Worm (Caenorhabditis elegans) whole organism, early embryonic: ENCODE measurements around the gene F45H10.2.

Experiments used
- B0310.2 ChIP-seq: sonication (generic microtip); optimal IDR thresholded peaks from 2 replicates; lab custom pipeline; 2016; ENCODE audit warnings: mild to moderate bottlenecking, missing genetic modification characterization, missing compliant biosample characterization
- F13C5.2 ChIP-seq: sonication (generic microtip); optimal IDR thresholded peaks from 2 replicates; lab custom pipeline; 2017; ENCODE audit warnings: mild to moderate bottlenecking, missing genetic modification characterization, inconsistent platforms, missing compliant biosample characterization
- aly-1 ChIP-seq: sonication (generic microtip); optimal IDR thresholded peaks from 2 replicates; lab custom pipeline; 2016; ENCODE audit warnings: missing genetic modification characterization, missing compliant biosample characterization
- ceh-13 ChIP-seq: fragments of 200-800 bp; sonication (Bioruptor generic); optimal IDR thresholded peaks from 2 replicates; lab custom pipeline; 2018; ENCODE audit warnings: mild to moderate bottlenecking, missing genetic modification characterization, missing compliant biosample characterization
- ceh-36 ChIP-seq: sonication (generic microtip); optimal IDR thresholded peaks from 2 replicates; lab custom pipeline; 2016; ENCODE audit warnings: missing genetic modification characterization, inconsistent platforms, missing compliant biosample characterization
- ets-7 ChIP-seq: sonication (generic microtip); optimal IDR thresholded peaks from 2 replicates; lab custom pipeline; 2016; ENCODE audit warnings: missing genotype, missing genetic modification characterization, missing compliant biosample characterization
- flt-1 ChIP-seq: fragments of 200-800 bp; sonication (Bioruptor generic); IDR thresholded peaks from 2 replicates; pipeline ENCODE4 v1.3.6; 2022; ENCODE audit warnings: missing genetic modification characterization, missing compliant biosample characterization
- hmbx-1 ChIP-seq: sonication (generic microtip); optimal IDR thresholded peaks from 2 replicates; lab custom pipeline; 2016; ENCODE audit warnings: mild to moderate bottlenecking, missing genetic modification characterization, missing compliant biosample characterization
- hmg-4 ChIP-seq: fragments of 200-800 bp; sonication (Bioruptor generic); optimal IDR thresholded peaks from 2 replicates; lab custom pipeline; 2018; ENCODE audit warnings: mild to moderate bottlenecking, missing genetic modification characterization, missing compliant biosample characterization
- hnd-1 ChIP-seq: sonication (generic microtip); optimal IDR thresholded peaks from 2 replicates; lab custom pipeline; 2016; ENCODE audit warnings: missing genetic modification characterization, missing compliant biosample characterization
- pes-1 ChIP-seq: fragments of 200-800 bp; sonication (Bioruptor generic); IDR thresholded peaks from 2 replicates; pipeline ENCODE4 v1.3.6; 2022; ENCODE audit warnings: missing genetic modification reagents, missing genetic modification characterization, missing compliant biosample characterization
- scrt-1 ChIP-seq: fragments of 200-800 bp; sonication (Bioruptor generic); IDR thresholded peaks from 2 replicates; pipeline ENCODE4 v1.3.6; 2022; ENCODE audit warnings: missing genetic modification characterization, missing compliant biosample characterization
- sea-1 ChIP-seq: fragments of 200-800 bp; sonication (Bioruptor generic); conservative IDR thresholded peaks from 2 replicates; pipeline ENCODE4 v1.3.6; 2022; ENCODE audit warnings: missing genetic modification characterization, missing compliant biosample characterization
- tbx-11 ChIP-seq: fragments of 200-800 bp; sonication (Bioruptor generic); IDR thresholded peaks from 2 replicates; pipeline ENCODE4 v1.3.6; 2022; ENCODE audit warnings: missing genetic modification characterization, missing compliant biosample characterization
- tbx-37 ChIP-seq: fragments of 200-800 bp; sonication (Bioruptor generic); conservative IDR thresholded peaks from 2 replicates; pipeline ENCODE4 v1.3.6; 2022; ENCODE audit warnings: missing genetic modification reagents, missing genetic modification characterization, missing compliant biosample characterization
- tra-4 ChIP-seq: sonication (generic microtip); optimal IDR thresholded peaks from 2 replicates; lab custom pipeline; 2017; ENCODE audit warnings: missing genetic modification characterization, missing compliant biosample characterization

Gene F45H10.2

DNA sequence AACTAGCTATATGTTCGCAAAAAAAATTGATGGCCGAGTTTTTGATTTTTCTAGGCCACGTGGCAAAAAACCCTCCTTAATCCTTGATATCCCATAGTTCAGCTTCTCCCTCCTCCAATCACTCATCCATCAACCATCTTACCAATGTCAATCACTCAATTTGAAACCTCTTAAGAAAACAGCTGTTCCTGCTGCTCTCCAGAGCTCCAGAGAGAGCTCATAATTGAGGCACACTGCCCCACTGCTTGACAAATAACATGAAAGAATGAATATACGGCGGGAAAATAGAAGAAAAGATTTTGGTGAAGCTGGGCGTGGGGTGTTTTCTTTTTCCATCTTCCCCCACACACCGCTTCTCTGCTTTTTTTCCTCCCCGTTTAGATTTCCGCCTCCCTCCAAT lies 7.7 kb upstream of the F45H10.2 start:
- no peak for TF ChIP-seq sea-1 (GFP tag; lab: Robert Waterston, UW)

DNA sequence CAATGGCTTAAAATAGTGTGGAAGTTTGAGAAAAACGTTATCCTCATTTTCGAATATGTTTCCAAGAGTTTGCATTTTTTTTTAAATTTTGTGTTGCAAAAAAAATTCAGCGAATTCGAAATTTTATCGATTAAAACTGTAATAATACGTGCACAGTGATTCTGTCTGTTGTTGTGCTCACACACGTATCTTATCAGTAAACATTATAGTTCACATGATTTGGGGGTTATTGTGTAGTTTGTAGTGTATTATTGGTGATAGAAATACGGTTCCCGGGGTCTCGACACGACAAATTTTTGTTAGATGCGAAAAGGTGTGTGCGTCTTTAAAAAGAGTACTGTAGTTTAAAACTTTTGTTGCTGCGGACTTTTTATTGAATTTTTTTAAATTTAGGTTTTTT lies 2.9 kb upstream of the F45H10.2 start, which contains the start of gene drr-1:
TSS of gene drr-1 (minus strand) at position 183 of the 400 bp plus-strand sequence.
- TF ChIP-seq hmbx-1 (tag; lab: Kevin White, UChicago) (no peak), scrt-1 (GFP tag; lab: Robert Waterston, UW) (no peak), tbx-11 (no peak), B0310.2 (tag; lab: Kevin White, UChicago) (no peak), hmg-4 (GFP tag; lab: Kevin White, UChicago) (no peak), sea-1 (GFP tag; lab: Robert Waterston, UW) (no peak), ceh-36 (tag; lab: Kevin White, UChicago) (no peak), tra-4 (tag; lab: Kevin White, UChicago) (no peak), pes-1 (GFP tag; lab: Robert Waterston, UW) (no peak), hnd-1 (tag; lab: Kevin White, UChicago) (no peak)

- TF ChIP-seq flt-1 (GFP tag; lab: Robert Waterston, UW): no peak
- TF ChIP-seq hmg-4 (GFP tag; lab: Kevin White, UChicago): no peak
- TF ChIP-seq aly-1 (tag; lab: Kevin White, UChicago): no peak
These were observed 1.9 kb upstream of the F45H10.2 start for ce11 chrII:13494762-13495161.

DNA sequence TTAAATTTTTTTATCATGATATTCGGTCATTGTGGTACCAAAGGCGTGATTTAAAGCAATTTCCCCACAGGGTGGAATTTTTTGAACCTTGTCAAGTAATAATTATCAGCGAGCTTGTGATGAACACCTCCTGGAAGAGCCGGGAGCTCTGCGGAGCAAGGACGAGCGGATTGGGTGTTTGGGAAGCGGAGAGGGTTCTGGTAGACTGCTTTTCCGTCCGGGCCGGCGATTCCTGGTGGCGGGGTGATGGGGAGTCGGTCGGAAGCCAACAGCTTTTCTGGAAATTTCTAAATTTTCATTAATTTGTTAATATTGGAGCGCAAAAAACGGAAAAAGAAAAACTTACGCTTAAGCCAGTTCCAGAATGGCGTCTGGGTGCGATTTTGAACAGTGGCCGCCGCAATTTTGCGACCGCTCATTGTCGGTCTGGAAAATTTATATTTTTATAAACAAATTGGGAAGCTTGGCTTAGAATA lies 1.4 kb upstream of the F45H10.2 start, which contains the start of gene ndua-7:
TSS of gene ndua-7 (minus strand) at position 426 of the 476 bp plus-strand sequence.
- 0 out of 2 replicates have a peak, but pooled peaks have one; percentile 21 for TF ChIP-seq scrt-1 (GFP tag; lab: Robert Waterston, UW)
- no peak for TF ChIP-seq F13C5.2 (tag; lab: Kevin White, UChicago)
- no peak for TF ChIP-seq hmbx-1 (tag; lab: Kevin White, UChicago)
- TF ChIP-seq hnd-1 (tag; lab: Kevin White, UChicago): no peak
- TF ChIP-seq tbx-37 (GFP tag; lab: Robert Waterston, UW): no peak
- TF ChIP-seq pes-1 (GFP tag; lab: Robert Waterston, UW): no peak
- no peak for TF ChIP-seq ceh-36 (tag; lab: Kevin White, UChicago)
- TF ChIP-seq ets-7: no peak

- TF ChIP-seq hnd-1 (tag; lab: Kevin White, UChicago) (no peak), ceh-13 (GFP tag; lab: Kevin White, UChicago) (no peak), ceh-36 (tag; lab: Kevin White, UChicago) (no peak), aly-1 (tag; lab: Kevin White, UChicago) (no peak), sea-1 (GFP tag; lab: Robert Waterston, UW) (no peak), pes-1 (GFP tag; lab: Robert Waterston, UW) (no peak), tbx-37 (GFP tag; lab: Robert Waterston, UW) (no peak)
These were observed 1.5 kb downstream of the F45H10.2 start, which contains the start of gene alh-7 for ce11 chrII:13491254-13491889. Gene alh-7, minus strand, starts transcription at chrII:13491786.

DNA sequence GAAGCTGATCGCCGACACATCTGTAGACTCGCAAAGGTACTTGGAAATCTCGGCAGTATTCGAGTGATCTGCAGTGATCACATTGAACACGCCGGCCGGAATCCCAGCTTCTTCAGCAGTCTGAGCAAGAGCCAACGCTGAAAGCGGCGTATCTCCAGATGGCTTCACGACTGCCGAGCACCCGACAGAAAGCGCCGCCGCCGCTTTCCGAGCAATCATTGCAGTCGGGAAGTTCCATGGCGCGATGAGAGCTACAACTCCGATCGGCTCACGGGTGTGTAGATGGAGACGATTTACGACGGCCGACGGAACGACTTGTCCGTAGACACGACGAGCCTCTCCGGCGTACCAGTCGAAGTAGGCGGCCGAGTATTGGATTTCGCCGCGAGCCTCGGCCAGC lies 3.0 kb downstream of the F45H10.2 start:
- TF ChIP-seq aly-1 (tag; lab: Kevin White, UChicago) (peak; percentile 10), ceh-36 (tag; lab: Kevin White, UChicago) (no peak), hnd-1 (tag; lab: Kevin White, UChicago) (no peak)

DNA sequence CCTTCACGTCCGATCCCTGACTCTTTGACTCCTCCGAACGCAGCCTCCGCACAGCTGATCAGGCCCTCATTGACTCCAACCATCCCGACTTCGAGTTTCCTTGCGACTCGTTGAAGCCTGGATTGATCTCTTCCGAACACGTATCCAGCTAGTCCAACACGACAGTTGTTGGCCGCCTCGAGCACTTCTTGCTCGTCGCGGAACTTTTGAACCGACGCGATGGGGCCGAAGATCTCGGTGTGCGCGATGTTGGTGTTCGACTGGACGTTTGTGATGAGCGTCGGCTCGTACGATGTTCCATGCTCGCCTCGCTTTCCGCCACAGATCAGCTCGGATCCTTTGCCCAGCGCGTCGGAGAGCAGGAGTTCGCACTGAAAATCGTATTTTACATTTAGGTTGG lies 5.3 kb downstream of the F45H10.2 start:
- TF ChIP-seq flt-1 (GFP tag; lab: Robert Waterston, UW) (no peak), tbx-11 (no peak), scrt-1 (GFP tag; lab: Robert Waterston, UW) (no peak), hmbx-1 (tag; lab: Kevin White, UChicago) (no peak), pes-1 (GFP tag; lab: Robert Waterston, UW) (no peak), hnd-1 (tag; lab: Kevin White, UChicago) (no peak), F13C5.2 (tag; lab: Kevin White, UChicago) (no peak), ceh-36 (tag; lab: Kevin White, UChicago) (no peak)

ce11 chrII:13485119-13485518 lies 7.7 kb downstream of the F45H10.2 start:
- TF ChIP-seq B0310.2 (tag; lab: Kevin White, UChicago) (no peak), aly-1 (tag; lab: Kevin White, UChicago) (no peak), ceh-36 (tag; lab: Kevin White, UChicago) (no peak)

DNA sequence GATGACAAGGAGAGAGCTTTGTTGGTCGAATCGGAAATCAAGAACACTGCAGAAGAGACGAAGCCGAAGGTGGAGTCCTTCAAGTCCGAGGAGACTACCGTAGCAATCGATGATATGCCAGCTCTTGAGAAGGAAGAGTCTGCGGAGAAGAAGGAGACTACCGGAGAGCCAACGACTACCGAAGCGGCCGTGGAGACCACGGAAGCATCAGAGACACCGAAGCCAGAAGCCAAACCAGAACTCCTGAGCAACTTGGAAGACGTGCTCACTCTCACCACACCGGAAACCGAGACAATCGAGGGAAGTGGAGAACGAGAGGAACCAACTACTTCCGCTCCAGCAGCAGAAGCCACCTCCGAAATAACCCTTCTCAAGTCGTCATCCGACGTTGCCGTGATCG lies 8.7 kb downstream of the F45H10.2 start:
- TF ChIP-seq sea-1 (GFP tag; lab: Robert Waterston, UW) (no peak), tbx-11 (no peak)
